Fruit fly (Drosophila melanogaster) whole organism, embryonic: ENCODE measurements around the gene CG2124.

Source experiments
- CG15073 ChIP-seq: fragments of 200-800 bp; sonication (Bioruptor generic); optimal IDR thresholded peaks from 2 replicates; lab custom pipeline; 2016; ENCODE audit warnings: missing biosample characterization, missing genetic modification characterization
- CG18011 ChIP-seq: fragments of 200-800 bp; sonication (Bioruptor generic); optimal IDR thresholded peaks from 2 replicates; lab custom pipeline; 2017; ENCODE audit warnings: missing biosample characterization, missing genetic modification characterization, mild to moderate bottlenecking, moderate library complexity, missing genotype
- CG18599 ChIP-seq: fragments of 200-800 bp; sonication (Bioruptor generic); optimal IDR thresholded peaks from 3 replicates; lab custom pipeline; 2017; ENCODE audit warnings: missing biosample characterization, missing genetic modification characterization, mild to moderate bottlenecking, moderate library complexity, missing genetic modification reagents
- CG34224 ChIP-seq: fragments of 200-800 bp; sonication (Bioruptor generic); IDR thresholded peaks from 3 replicates; pipeline ENCODE4 v1.3.6; 2022; ENCODE audit warnings: missing biosample characterization, missing genetic modification characterization; ENCODE audit not compliant: partially characterized antibody
- CG6272 ChIP-seq: fragments of 200-800 bp; sonication (Bioruptor generic); IDR thresholded peaks from 2 replicates; pipeline ENCODE4 v1.3.6; 2022; ENCODE audit warnings: missing biosample characterization, missing genetic modification characterization
- Dip2 ChIP-seq: fragments of 200-800 bp; sonication (Bioruptor generic); IDR thresholded peaks from 2 replicates; pipeline ENCODE4 v1.3.6; 2022; ENCODE audit warnings: missing biosample characterization, missing genetic modification characterization
- Stat92E ChIP-seq, 3 experiments: fragments of >200 bp in 2 of 3; fragments of 200-800 bp in 1 of 3; sonication (Bioruptor generic) in 1 of 3; optimal IDR thresholded peaks; 2 replicates each; lab custom pipeline; 2017 to 2019; ENCODE audit warnings: missing biosample characterization in 3 of 3, missing genetic modification characterization in 3 of 3, mild to moderate bottlenecking in 1 of 3, moderate library complexity in 1 of 3
- ems ChIP-seq: fragments of 200-800 bp; sonication (Bioruptor generic); optimal IDR thresholded peaks from 3 replicates; lab custom pipeline; 2016; ENCODE audit warnings: missing biosample characterization, missing genetic modification characterization
- gsb ChIP-seq: fragments of 200-800 bp; sonication (Bioruptor generic); IDR thresholded peaks from 2 replicates; pipeline ENCODE4 v1.3.6; 2022; ENCODE audit warnings: missing biosample characterization, missing genetic modification characterization
- stc ChIP-seq: fragments of 200-800 bp; sonication (Bioruptor generic); IDR thresholded peaks from 2 replicates; pipeline ENCODE4 v1.3.6; 2022; ENCODE audit warnings: missing biosample characterization, missing genetic modification characterization

- no peak for TF ChIP-seq Dip2
- no peak for TF ChIP-seq CG15073 (GFP tag; lab: Kevin White, UChicago)
- TF ChIP-seq CG34224 (GFP tag; lab: Robert Waterston, UW) = no peak
- TF ChIP-seq CG18599 (GFP tag; lab: Kevin White, UChicago) = peak; percentile 92
- no peak for TF ChIP-seq ems (GFP tag; lab: Kevin White, UChicago)
- TF ChIP-seq Stat92E (GFP tag; optimal IDR thresholded peaks at IDR 0.05; lab: Kevin White, UChicago) = no peak
- peak; percentile 61 for TF ChIP-seq stc (GFP tag; lab: Robert Waterston, UW)
- TF ChIP-seq CG6272 (GFP tag; lab: Robert Waterston, UW) = 0 out of 2 replicates have a peak, but pooled peaks have one; percentile 35
- TF ChIP-seq CG18011 (GFP tag; lab: Kevin White, UChicago) = peak; percentile 3
- 0 out of 2 replicates have a peak, but pooled peaks have one; percentile 9 for TF ChIP-seq gsb (GFP tag; lab: Robert Waterston, UW)
These were observed 24.5 kb downstream of the CG2124 start, which contains the start of gene CG43347 for dm6 chrX:10620144-10621005.
